Fruit fly (Drosophila melanogaster) whole organism, embryonic: ENCODE results near the gene S-Lap4.

Experiments used
- Awh ChIP-seq: fragments of 200-800 bp; sonication (Bioruptor generic); IDR thresholded peaks from 2 replicates; pipeline ENCODE4, ENCODE4 v1.3.6; 2022; ENCODE audit warnings: missing biosample characterization, missing genetic modification characterization
- Bdp1 ChIP-seq: fragments of 200-800 bp; sonication (Bioruptor generic); optimal IDR thresholded peaks from 3 replicates; lab custom pipeline; 2016; ENCODE audit warnings: missing biosample characterization, missing genetic modification characterization
- CG1024 ChIP-seq: fragments of 200-800 bp; sonication (Bioruptor generic); IDR thresholded peaks from 2 replicates; pipeline ENCODE4 v1.3.6; 2022; ENCODE audit warnings: missing biosample characterization, missing genetic modification characterization
- CG10366 ChIP-seq: fragments of 200-800 bp; sonication (Bioruptor generic); IDR thresholded peaks from 2 replicates; pipeline ENCODE4 v1.3.6; 2022; ENCODE audit warnings: missing biosample characterization, missing genetic modification characterization
- CG11504 ChIP-seq: fragments of 200-800 bp; sonication (Bioruptor generic); optimal IDR thresholded peaks from 3 replicates; lab custom pipeline; 2019; ENCODE audit warnings: missing biosample characterization, mild to moderate bottlenecking, missing genetic modification characterization, moderate library complexity
- CG12391 ChIP-seq: fragments of 200-800 bp; sonication (Bioruptor generic); optimal IDR thresholded peaks from 3 replicates; lab custom pipeline; 2018; ENCODE audit warnings: missing biosample characterization, mild to moderate bottlenecking, missing genetic modification characterization, moderate library complexity
- CG14014 ChIP-seq: fragments of 200-800 bp; sonication (Bioruptor generic); IDR thresholded peaks from 2 replicates; pipeline ENCODE4 v1.3.6; 2022; ENCODE audit warnings: missing biosample characterization, missing genetic modification characterization
- CG15601 ChIP-seq: fragments of 200-800 bp; sonication (Bioruptor generic); optimal IDR thresholded peaks from 3 replicates; lab custom pipeline; 2019; ENCODE audit warnings: missing biosample characterization, mild to moderate bottlenecking, missing genetic modification characterization, moderate library complexity
- CG1647 ChIP-seq: fragments of 200-800 bp; sonication (Bioruptor generic); optimal IDR thresholded peaks from 3 replicates; lab custom pipeline; 2016; ENCODE audit warnings: missing biosample characterization, missing genetic modification characterization
- CG17385 ChIP-seq: fragments of 200-800 bp; sonication (Bioruptor generic); optimal IDR thresholded peaks from 3 replicates; lab custom pipeline; 2018; ENCODE audit warnings: missing biosample characterization, mild to moderate bottlenecking, missing genetic modification characterization
- CG18619 ChIP-seq: fragments of 200-800 bp; sonication (Bioruptor generic); optimal IDR thresholded peaks from 3 replicates; lab custom pipeline; 2017; ENCODE audit warnings: missing biosample characterization, mild to moderate bottlenecking, missing genetic modification characterization
- CG18764 ChIP-seq: fragments of 200-800 bp; sonication (Bioruptor generic); optimal IDR thresholded peaks from 3 replicates; lab custom pipeline; 2016; ENCODE audit warnings: missing biosample characterization, missing genetic modification characterization
- CG31365 ChIP-seq: fragments of 200-800 bp; sonication (Bioruptor generic); optimal IDR thresholded peaks from 2 replicates; lab custom pipeline; 2018; ENCODE audit warnings: missing biosample characterization, mild to moderate bottlenecking, missing genetic modification characterization
- CG3163 ChIP-seq: fragments of 200-800 bp; sonication (Bioruptor generic); optimal IDR thresholded peaks from 3 replicates; lab custom pipeline; 2016; ENCODE audit warnings: missing biosample characterization, missing genetic modification characterization
- CG3407 ChIP-seq: fragments of 200-800 bp; sonication (Bioruptor generic); optimal IDR thresholded peaks from 2 replicates; lab custom pipeline; 2018; ENCODE audit warnings: missing biosample characterization, mild to moderate bottlenecking, missing genetic modification characterization
- CG3847 ChIP-seq: fragments of 200-800 bp; sonication (Bioruptor generic); IDR thresholded peaks from 2 replicates; pipeline ENCODE4 v1.3.6; 2022; ENCODE audit warnings: missing biosample characterization, missing genetic modification characterization
- CG4360 ChIP-seq: fragments of 200-800 bp; sonication (Bioruptor generic); IDR thresholded peaks from 2 replicates; pipeline ENCODE4 v1.3.6; 2022; ENCODE audit warnings: missing biosample characterization, missing genetic modification characterization
- CG4707 ChIP-seq: fragments of 200-800 bp; sonication (Bioruptor generic); optimal IDR thresholded peaks from 2 replicates; lab custom pipeline; 2018; ENCODE audit warnings: missing biosample characterization, mild to moderate bottlenecking, missing genetic modification characterization, moderate library complexity
- CG5180 ChIP-seq: fragments of 200-800 bp; sonication (Bioruptor generic); optimal IDR thresholded peaks from 3 replicates; lab custom pipeline; 2017; ENCODE audit warnings: missing biosample characterization, missing genetic modification characterization, mild to moderate bottlenecking, moderate library complexity, missing genetic modification reagents
- CG6683 ChIP-seq: fragments of 200-800 bp; sonication (Bioruptor generic); optimal IDR thresholded peaks from 2 replicates; lab custom pipeline; 2017; ENCODE audit warnings: missing biosample characterization, mild to moderate bottlenecking, missing genetic modification characterization, missing genetic modification reagents
- CG7357 ChIP-seq: fragments of 200-800 bp; sonication (Bioruptor generic); IDR thresholded peaks from 3 replicates; pipeline ENCODE4 v1.3.6; 2022; ENCODE audit warnings: missing biosample characterization, missing genetic modification characterization
- Dp ChIP-seq: fragments of 200-800 bp; sonication (Bioruptor generic); optimal IDR thresholded peaks from 2 replicates; lab custom pipeline; 2018; ENCODE audit warnings: missing biosample characterization, mild to moderate bottlenecking, missing genetic modification characterization, moderate library complexity
- E2f1 ChIP-seq: fragments of 200-800 bp; sonication (Bioruptor generic); IDR thresholded peaks from 2 replicates; pipeline ENCODE4 v1.3.6; 2022; ENCODE audit warnings: missing biosample characterization, missing genetic modification characterization
- Gug ChIP-seq: fragments of 200-800 bp; sonication (Bioruptor generic); IDR thresholded peaks from 4 replicates; pipeline ENCODE4 v1.3.6; 2022; ENCODE audit warnings: missing biosample characterization, missing genetic modification characterization
- H15 ChIP-seq: fragments of 200-800 bp; sonication (Bioruptor generic); IDR thresholded peaks from 3 replicates; pipeline ENCODE4 v1.3.6; 2022; ENCODE audit warnings: missing biosample characterization, missing genetic modification characterization
- MESR4 ChIP-seq: fragments of 200-800 bp; sonication (Bioruptor generic); optimal IDR thresholded peaks from 2 replicates; lab custom pipeline; 2018; ENCODE audit warnings: missing biosample characterization, mild to moderate bottlenecking, missing genetic modification characterization, moderate library complexity
- Poxn ChIP-seq: fragments of 200-800 bp; sonication (Bioruptor generic); IDR thresholded peaks from 2 replicates; pipeline ENCODE4 v1.3.6; 2022; ENCODE audit warnings: missing biosample characterization, missing genetic modification characterization
- Ssrp ChIP-seq: fragments of 200-800 bp; sonication (Bioruptor generic); optimal IDR thresholded peaks from 2 replicates; lab custom pipeline; 2018; ENCODE audit warnings: missing biosample characterization, mild to moderate bottlenecking, missing genetic modification characterization, moderate library complexity
- TFAM ChIP-seq: fragments of 200-800 bp; sonication (Bioruptor generic); optimal IDR thresholded peaks from 2 replicates; lab custom pipeline; 2017; ENCODE audit warnings: missing biosample characterization, missing genetic modification characterization, inconsistent platforms
- ash1 ChIP-seq: fragments of 200-800 bp; sonication (Bioruptor generic); optimal IDR thresholded peaks from 2 replicates; lab custom pipeline; 2018; ENCODE audit warnings: missing biosample characterization, mild to moderate bottlenecking, missing genetic modification characterization
- bab2 ChIP-seq: fragments of 200-800 bp; sonication (Bioruptor generic); optimal IDR thresholded peaks from 2 replicates; lab custom pipeline; 2016; ENCODE audit warnings: missing biosample characterization, missing genetic modification characterization
- cad ChIP-seq: fragments of >200 bp; optimal IDR thresholded peaks from 2 replicates; lab custom pipeline; 2017; ENCODE audit warnings: missing biosample characterization, missing genetic modification characterization
- chinmo ChIP-seq: fragments of 200-800 bp; sonication (Bioruptor generic); IDR thresholded peaks from 4 replicates; pipeline ENCODE4 v1.3.6; 2022; ENCODE audit warnings: missing biosample characterization, missing genetic modification characterization; ENCODE audit not compliant: partially characterized antibody
- danr ChIP-seq: fragments of 200-800 bp; sonication (Bioruptor generic); IDR thresholded peaks from 2 replicates; pipeline ENCODE4 v1.3.6; 2022; ENCODE audit warnings: missing biosample characterization, missing genetic modification characterization
- en ChIP-seq: fragments of 200-800 bp; sonication (Bioruptor generic); optimal IDR thresholded peaks from 2 replicates; lab custom pipeline; 2016; ENCODE audit warnings: missing biosample characterization, missing genetic modification characterization
- gsb-n ChIP-seq: fragments of 200-800 bp; sonication (Bioruptor generic); optimal IDR thresholded peaks from 3 replicates; lab custom pipeline; 2018; ENCODE audit warnings: missing biosample characterization, mild to moderate bottlenecking, missing genetic modification characterization
- jing ChIP-seq: fragments of 200-800 bp; sonication (Bioruptor generic); optimal IDR thresholded peaks from 2 replicates; lab custom pipeline; 2018; ENCODE audit warnings: missing biosample characterization, mild to moderate bottlenecking, missing genetic modification characterization
- kni ChIP-seq: fragments of 200-800 bp; sonication (Bioruptor generic); optimal IDR thresholded peaks from 3 replicates; lab custom pipeline; 2017; ENCODE audit warnings: mild to moderate bottlenecking, missing biosample characterization, missing genetic modification reagents, missing genetic modification characterization
- lov ChIP-seq, 2 experiments: fragments of 200-800 bp in 1 of 2; fragments of >200 bp in 1 of 2; sonication (Bioruptor generic) in 1 of 2; IDR thresholded peaks in 1 of 2; optimal IDR thresholded peaks in 1 of 2; 2 replicates in 1 of 2; 3 replicates in 1 of 2; pipeline versions ENCODE4 v1.3.6 to Lab custom; 2017 to 2022; ENCODE audit warnings: missing biosample characterization in 1 of 2, missing genetic modification characterization in 1 of 2
- nmo ChIP-seq: fragments of 200-800 bp; sonication (Bioruptor generic); optimal IDR thresholded peaks from 2 replicates; lab custom pipeline; 2018; ENCODE audit warnings: missing biosample characterization, mild to moderate bottlenecking, missing genetic modification characterization, moderate library complexity
- pho ChIP-seq: fragments of 200-800 bp; sonication (Bioruptor generic); optimal IDR thresholded peaks from 2 replicates; lab custom pipeline; 2016; ENCODE audit warnings: missing biosample characterization, missing genetic modification characterization
- pnt ChIP-seq: fragments of 200-800 bp; sonication (Bioruptor generic); optimal IDR thresholded peaks from 3 replicates; lab custom pipeline; 2016; ENCODE audit warnings: missing biosample characterization, missing genetic modification characterization
- shn ChIP-seq: fragments of 200-800 bp; sonication (Bioruptor generic); optimal IDR thresholded peaks from 3 replicates; lab custom pipeline; 2016; ENCODE audit warnings: missing biosample characterization, missing genetic modification characterization
- sisA ChIP-seq: fragments of 200-800 bp; sonication (Bioruptor generic); IDR thresholded peaks from 2 replicates; pipeline ENCODE4 v1.3.6; 2022; ENCODE audit warnings: missing biosample characterization, missing genetic modification characterization
- slbo ChIP-seq: fragments of 200-800 bp; sonication (Bioruptor generic); IDR thresholded peaks from 2 replicates; pipeline ENCODE4 v1.3.6; 2022; ENCODE audit warnings: missing biosample characterization, missing genetic modification characterization
- tin ChIP-seq: fragments of 200-800 bp; sonication (Bioruptor generic); optimal IDR thresholded peaks from 3 replicates; lab custom pipeline; 2016; ENCODE audit warnings: missing biosample characterization, missing genetic modification characterization
- tx ChIP-seq: fragments of 200-800 bp; sonication (Bioruptor generic); optimal IDR thresholded peaks from 2 replicates; lab custom pipeline; 2016; ENCODE audit warnings: missing biosample characterization, missing genetic modification characterization
- vvl ChIP-seq: fragments of 200-800 bp; sonication (Bioruptor generic); IDR thresholded peaks from 2 replicates; pipeline ENCODE4 v1.3.6; 2022; ENCODE audit warnings: missing biosample characterization, missing genetic modification characterization
- z ChIP-seq: fragments of 200-800 bp; sonication (Bioruptor generic); IDR thresholded peaks from 3 replicates; pipeline ENCODE4 v1.3.6; 2022; ENCODE audit warnings: missing biosample characterization, missing genetic modification characterization

S-Lap4 gene

DNA sequence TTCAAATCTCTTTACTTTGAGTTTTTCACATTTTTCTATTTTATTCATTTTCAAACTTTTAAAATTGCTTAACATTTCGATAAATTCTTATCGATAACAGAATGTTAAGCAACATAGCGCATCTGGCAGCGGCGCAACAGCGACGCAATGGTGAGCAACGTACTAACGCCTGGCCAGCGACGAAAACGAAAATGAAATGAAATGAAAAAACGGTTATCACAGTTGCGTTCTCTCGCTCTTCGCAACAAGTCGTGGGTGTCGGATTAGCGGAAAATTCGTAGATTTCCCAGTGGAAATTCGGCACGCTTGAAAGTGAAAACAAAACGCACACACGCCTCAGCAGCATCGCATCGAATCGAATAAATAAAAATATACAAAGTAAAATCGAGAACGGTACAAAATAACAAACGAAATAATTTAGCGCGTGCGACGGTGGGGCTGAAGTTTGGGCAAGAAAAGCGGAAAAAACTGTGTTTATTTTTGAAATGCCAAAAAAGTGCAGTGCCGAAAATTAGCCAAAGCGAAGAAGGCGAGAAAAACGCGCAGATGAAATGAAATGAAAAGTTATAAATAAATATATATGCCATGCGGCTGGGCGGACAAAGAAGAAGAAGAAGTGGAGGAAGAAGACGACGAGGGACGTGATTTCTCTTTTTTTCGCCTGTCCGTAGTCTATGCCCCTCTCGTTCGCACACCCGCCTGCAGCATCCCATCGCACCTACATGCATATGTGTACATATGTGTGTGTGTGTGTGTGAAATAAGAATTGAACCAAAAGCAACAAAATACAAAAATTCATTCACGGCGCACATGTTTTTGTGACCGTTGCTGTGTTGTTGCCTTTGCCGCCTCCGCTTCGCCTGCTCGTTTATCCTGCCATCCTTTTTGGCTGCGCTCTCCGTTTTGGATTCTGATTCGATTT, 25.4 kb downstream of the S-Lap4 start (continued):
- peak; percentile 74 for TF ChIP-seq Dp (GFP tag; lab: Kevin White, UChicago)
- peak; percentile 2 for TF ChIP-seq pho (GFP tag; lab: Kevin White, UChicago)
- TF ChIP-seq CG10366, result no peak
- TF ChIP-seq tx (GFP tag; lab: Kevin White, UChicago), result no peak
- no peak for TF ChIP-seq tin
- TF ChIP-seq CG3407 (GFP tag; lab: Kevin White, UChicago), result peak; percentile 27
- TF ChIP-seq CG18619 (GFP tag; lab: Kevin White, UChicago), result peak; percentile 2
- TF ChIP-seq gsb-n (tag; lab: Kevin White, UChicago), result peak; percentile 84
- TF ChIP-seq lov (optimal IDR thresholded peaks at IDR 0.05; lab: Kevin White, UChicago), result no peak
- peak; percentile 52; the same call in 1 of the 3 replicates for TF ChIP-seq lov (GFP tag; IDR thresholded peaks at IDR 0.05; lab: Robert Waterston, UW)
- peak; percentile 14 for TF ChIP-seq CG31365 (tag; lab: Kevin White, UChicago)
- peak; percentile 9 for TF ChIP-seq CG1647 (GFP tag; lab: Kevin White, UChicago)
- peak; percentile 29; the same call in 1 of the 2 replicates for TF ChIP-seq CG4360 (GFP tag; lab: Robert Waterston, UW)
- no peak for TF ChIP-seq bab2 (GFP tag; lab: Kevin White, UChicago)
- TF ChIP-seq MESR4 (GFP tag; lab: Kevin White, UChicago), result no peak
- no peak for TF ChIP-seq cad (GFP tag; lab: Kevin White, UChicago)
- TF ChIP-seq Gug, result no peak
- peak; percentile 85; the same call in 1 of the 4 replicates for TF ChIP-seq chinmo (GFP tag; lab: Robert Waterston, UW)
- no peak for TF ChIP-seq TFAM
- no peak for TF ChIP-seq CG3847 (GFP tag; lab: Robert Waterston, UW)
- TF ChIP-seq CG14014 (GFP tag; lab: Robert Waterston, UW), result no peak
- no peak; the same call in 1 of the 2 replicates for TF ChIP-seq Awh (GFP tag; lab: Robert Waterston, UW)
- TF ChIP-seq CG5180 (GFP tag; lab: Kevin White, UChicago), result peak; percentile 1
- TF ChIP-seq CG17385, result peak; percentile 88
- TF ChIP-seq kni (GFP tag; lab: Kevin White, UChicago), result peak; percentile 20
- TF ChIP-seq CG4707, result no peak
- no peak for TF ChIP-seq slbo (GFP tag; lab: Robert Waterston, UW)
- no peak for TF ChIP-seq Bdp1
- TF ChIP-seq ash1, result peak; percentile 29
- peak; percentile 5 for TF ChIP-seq Ssrp (tag; lab: Kevin White, UChicago)
- no peak for TF ChIP-seq CG6683 (GFP tag; lab: Kevin White, UChicago)
- TF ChIP-seq nmo, result peak; percentile 39
- peak; percentile 22 for TF ChIP-seq CG12391 (tag; lab: Kevin White, UChicago)
- no peak for TF ChIP-seq en (GFP tag; lab: Kevin White, UChicago)
- TF ChIP-seq CG11504 (tag; lab: Kevin White, UChicago), result peak; percentile 6
- peak; percentile 9 for TF ChIP-seq CG3163
- TF ChIP-seq vvl, result peak; percentile 68
- TF ChIP-seq pnt, result no peak
- TF ChIP-seq CG18764 (GFP tag; lab: Kevin White, UChicago), result no peak
- no peak for TF ChIP-seq shn
- no peak for TF ChIP-seq E2f1 (GFP tag; lab: Robert Waterston, UW)
- no peak for TF ChIP-seq H15
- no peak for TF ChIP-seq z (GFP tag; lab: Robert Waterston, UW)
- peak; percentile 44; the same call in 1 of the 2 replicates for TF ChIP-seq CG1024
- no peak for TF ChIP-seq CG7357 (GFP tag; lab: Robert Waterston, UW)
- no peak for TF ChIP-seq CG15601 (tag; lab: Kevin White, UChicago)
- TF ChIP-seq sisA (GFP tag; lab: Robert Waterston, UW), result no peak
- no peak for TF ChIP-seq jing (GFP tag; lab: Kevin White, UChicago)
- no peak for TF ChIP-seq Poxn (GFP tag; lab: Robert Waterston, UW)
- TF ChIP-seq danr (GFP tag; lab: Robert Waterston, UW), result no peak
